Worm (Caenorhabditis elegans) whole organism, L4 larva: ENCODE results near the gene hsp-43.
A peak's percentile ranks its signal among the peaks of the same experiment; 100 is the strongest.

Source experiments
- D1046.2 ChIP-seq: fragments of 200-800 bp; sonication (Bioruptor generic); IDR thresholded peaks from 2 replicates; pipeline ENCODE4 v1.3.6; 2022; ENCODE audit warnings: missing genetic modification characterization, missing compliant biosample characterization
- F10B5.3 ChIP-seq: sonication (generic microtip); optimal IDR thresholded peaks from 2 replicates; lab custom pipeline; 2016; ENCODE audit warnings: mild to moderate bottlenecking, missing genetic modification characterization, missing compliant biosample characterization
- F26F4.8 ChIP-seq: fragments of 200-800 bp; sonication (Bioruptor generic); conservative IDR thresholded peaks from 2 replicates; pipeline ENCODE4 v1.3.6; 2022; ENCODE audit warnings: missing genetic modification characterization, missing compliant biosample characterization
- R02D3.7 ChIP-seq: fragments of 150-350 bp; sonication (generic microtip); optimal IDR thresholded peaks from 3 replicates; lab custom pipeline; 2014; ENCODE audit warnings: missing biosample characterization, missing genetic modification characterization
- T26A8.4 ChIP-seq: fragments of 200-800 bp; sonication (Bioruptor generic); IDR thresholded peaks from 2 replicates; pipeline ENCODE4 v1.3.6; 2022; ENCODE audit warnings: missing genetic modification characterization, missing compliant biosample characterization
- Y75B8A.6 ChIP-seq: fragments of 200-800 bp; sonication (Bioruptor generic); IDR thresholded peaks from 2 replicates; pipeline ENCODE4 v1.3.6; 2022; ENCODE audit warnings: missing genetic modification reagents, missing genetic modification characterization, missing compliant biosample characterization
- ZK337.2 ChIP-seq: fragments of 200-800 bp; sonication (Bioruptor generic); IDR thresholded peaks from 2 replicates; pipeline ENCODE4 v1.3.6; 2022; ENCODE audit warnings: missing genetic modification reagents, missing genetic modification characterization, missing compliant biosample characterization
- aly-2 ChIP-seq: sonication (generic microtip); optimal IDR thresholded peaks from 2 replicates; lab custom pipeline; 2018; ENCODE audit warnings: missing biosample characterization, missing genetic modification characterization
- ama-1 ChIP-seq: fragments of 150-350 bp; optimal IDR thresholded peaks from 2 replicates; lab custom pipeline; 2014; ENCODE audit warnings: inconsistent platforms, mixed read lengths
- attf-4 ChIP-seq: sonication (generic microtip); optimal IDR thresholded peaks from 3 replicates; lab custom pipeline; 2017; ENCODE audit warnings: missing biosample characterization, missing genetic modification characterization
- ceh-44 ChIP-seq: fragments of 200-800 bp; sonication (Bioruptor generic); IDR thresholded peaks from 2 replicates; pipeline ENCODE4 v1.3.6; 2022; ENCODE audit warnings: missing genetic modification reagents, missing genetic modification characterization, missing compliant biosample characterization
- ceh-62 ChIP-seq: sonication (generic microtip); optimal IDR thresholded peaks from 2 replicates; lab custom pipeline; 2017; ENCODE audit warnings: missing biosample characterization, missing genetic modification characterization
- ces-1 ChIP-seq: fragments of 150-350 bp; sonication (generic microtip); optimal IDR thresholded peaks from 4 replicates; lab custom pipeline; 2014; ENCODE audit warnings: missing biosample characterization, missing genetic modification reagents, missing genetic modification characterization
- daf-8 ChIP-seq: fragments of 200-800 bp; sonication (Bioruptor generic); IDR thresholded peaks from 2 replicates; pipeline ENCODE4 v1.3.6; 2022; ENCODE audit warnings: missing genetic modification characterization, missing compliant biosample characterization
- dmd-6 ChIP-seq: fragments of 200-800 bp; sonication (Bioruptor generic); IDR thresholded peaks from 2 replicates; pipeline ENCODE4 v1.3.6; 2022; ENCODE audit warnings: missing genetic modification reagents, missing genetic modification characterization, missing compliant biosample characterization
- dmd-9 ChIP-seq: fragments of 200-800 bp; sonication (Bioruptor generic); IDR thresholded peaks from 2 replicates; pipeline ENCODE4 v1.3.6; 2022; ENCODE audit warnings: missing genetic modification reagents, missing genetic modification characterization, missing compliant biosample characterization
- duxl-1 ChIP-seq: sonication (generic microtip); optimal IDR thresholded peaks from 2 replicates; lab custom pipeline; 2016; ENCODE audit warnings: mild to moderate bottlenecking, missing genetic modification characterization, moderate library complexity, missing compliant biosample characterization; ENCODE audit not compliant: poor library complexity
- dve-1 ChIP-seq: sonication (generic microtip); optimal IDR thresholded peaks from 2 replicates; lab custom pipeline; 2017; ENCODE audit warnings: antibody characterized with exemption, mild to moderate bottlenecking, missing genetic modification characterization, missing compliant biosample characterization; ENCODE audit not compliant: insufficient read depth
- egl-27 ChIP-seq: sonication (generic microtip); optimal IDR thresholded peaks from 3 replicates; lab custom pipeline; 2017; ENCODE audit warnings: missing biosample characterization, missing genetic modification reagents, missing genetic modification characterization
- fkh-10 ChIP-seq: fragments of 150-350 bp; optimal IDR thresholded peaks from 2 replicates; lab custom pipeline; 2014; ENCODE audit warnings: missing biosample characterization, missing genetic modification reagents, missing genetic modification characterization
- fos-1 ChIP-seq: fragments of 150-350 bp; optimal IDR thresholded peaks from 2 replicates; lab custom pipeline; 2014; ENCODE audit warnings: missing biosample characterization, missing genetic modification characterization
- hlh-11 ChIP-seq: fragments of 200-800 bp; sonication (Bioruptor generic); optimal IDR thresholded peaks from 2 replicates; lab custom pipeline; 2018; ENCODE audit warnings: mild to moderate bottlenecking, missing genetic modification characterization, missing compliant biosample characterization
- hmg-1.1 ChIP-seq: fragments of 200-800 bp; sonication (Bioruptor generic); IDR thresholded peaks from 2 replicates; pipeline ENCODE4 v1.3.6; 2022; ENCODE audit warnings: missing genetic modification reagents, missing genetic modification characterization, missing compliant biosample characterization
- lim-7 ChIP-seq: fragments of 200-800 bp; sonication (Bioruptor generic); IDR thresholded peaks from 2 replicates; pipeline ENCODE4 v1.3.6; 2022; ENCODE audit warnings: missing genetic modification characterization, missing compliant biosample characterization
- lin-13 ChIP-seq: fragments of 150-350 bp; optimal IDR thresholded peaks from 2 replicates; lab custom pipeline; 2014; ENCODE audit warnings: missing biosample characterization, missing genetic modification reagents, missing genetic modification characterization
- lsy-2 ChIP-seq, 2 experiments: fragments of 150-350 bp in 1 of 2; sonication (generic microtip) in 1 of 2; optimal IDR thresholded peaks; 2 replicates each; lab custom pipeline; 2014 to 2017; ENCODE audit warnings: missing biosample characterization in 2 of 2, missing genetic modification characterization in 2 of 2
- mdl-1 ChIP-seq, 2 experiments: fragments of 150-350 bp in 1 of 2; sonication (generic microtip) in 1 of 2; optimal IDR thresholded peaks; 2 replicates each; lab custom pipeline; 2014 to 2017; ENCODE audit warnings: missing biosample characterization in 2 of 2, missing genetic modification characterization in 2 of 2
- mep-1 ChIP-seq: fragments of 150-350 bp; sonication (generic microtip); optimal IDR thresholded peaks from 3 replicates; lab custom pipeline; 2014; ENCODE audit warnings: missing biosample characterization, missing genetic modification characterization
- mes-2 ChIP-seq: sonication (generic microtip); optimal IDR thresholded peaks from 2 replicates; lab custom pipeline; 2016; ENCODE audit warnings: missing genotype, mild to moderate bottlenecking, missing genetic modification characterization, missing compliant biosample characterization; ENCODE audit not compliant: poor library complexity, severe bottlenecking
- mxl-3 ChIP-seq: fragments of 200-800 bp; sonication (Bioruptor generic); optimal IDR thresholded peaks from 2 replicates; lab custom pipeline; 2018; ENCODE audit warnings: mild to moderate bottlenecking, missing genetic modification characterization, missing compliant biosample characterization
- nhr-10 ChIP-seq: fragments of 150-350 bp; optimal IDR thresholded peaks from 2 replicates; lab custom pipeline; 2014; ENCODE audit warnings: missing biosample characterization, missing genetic modification characterization
- nhr-111 ChIP-seq: fragments of 200-800 bp; sonication (Bioruptor generic); optimal IDR thresholded peaks from 2 replicates; lab custom pipeline; 2018; ENCODE audit warnings: mild to moderate bottlenecking, missing genetic modification characterization, missing compliant biosample characterization
- nhr-76 ChIP-seq: fragments of 150-350 bp; optimal IDR thresholded peaks from 2 replicates; lab custom pipeline; 2014; ENCODE audit warnings: missing biosample characterization, missing genetic modification characterization
- nhr-77 ChIP-seq: fragments of 150-350 bp; optimal IDR thresholded peaks from 2 replicates; lab custom pipeline; 2014; ENCODE audit warnings: missing biosample characterization, missing genetic modification characterization
- php-3 ChIP-seq: fragments of 200-800 bp; sonication (Bioruptor generic); IDR thresholded peaks from 2 replicates; pipeline ENCODE4 v1.3.6; 2022; ENCODE audit warnings: missing genetic modification reagents, missing genetic modification characterization, missing compliant biosample characterization
- rbr-2 ChIP-seq: sonication (generic microtip); optimal IDR thresholded peaks from 2 replicates; lab custom pipeline; 2016; ENCODE audit warnings: missing genotype, missing genetic modification characterization, missing compliant biosample characterization
- snpc-1.2 ChIP-seq: fragments of 200-800 bp; sonication (Bioruptor generic); IDR thresholded peaks from 2 replicates; pipeline ENCODE4 v1.3.6; 2022; ENCODE audit warnings: missing genetic modification reagents, missing genetic modification characterization, missing compliant biosample characterization
- spr-1 ChIP-seq: sonication (generic microtip); optimal IDR thresholded peaks from 2 replicates; lab custom pipeline; 2016; ENCODE audit warnings: mild to moderate bottlenecking, missing genetic modification characterization, missing compliant biosample characterization
- tag-97 ChIP-seq: fragments of 200-800 bp; sonication (Bioruptor generic); IDR thresholded peaks from 2 replicates; pipeline ENCODE4 v1.3.6; 2022; ENCODE audit warnings: missing genetic modification characterization, missing compliant biosample characterization
- unc-130 ChIP-seq: sonication (generic microtip); optimal IDR thresholded peaks from 2 replicates; lab custom pipeline; 2016; ENCODE audit warnings: missing genetic modification reagents, missing genetic modification characterization, missing compliant biosample characterization
- vab-7 ChIP-seq: fragments of 200-800 bp; sonication (Bioruptor generic); IDR thresholded peaks from 2 replicates; pipeline ENCODE4 v1.3.6; 2022; ENCODE audit warnings: missing genetic modification reagents, missing genetic modification characterization, missing compliant biosample characterization
- zfp-2 ChIP-seq: sonication (generic microtip); optimal IDR thresholded peaks from 2 replicates; lab custom pipeline; 2016; ENCODE audit warnings: mild to moderate bottlenecking, missing genetic modification characterization, missing compliant biosample characterization
- zfp-3 ChIP-seq: fragments of 200-800 bp; sonication (Bioruptor generic); conservative IDR thresholded peaks from 2 replicates; pipeline ENCODE4 v1.3.6; 2022; ENCODE audit warnings: missing genetic modification reagents, missing genetic modification characterization, missing compliant biosample characterization
- ztf-11 ChIP-seq: fragments of 150-350 bp; optimal IDR thresholded peaks from 2 replicates; lab custom pipeline; 2014; ENCODE audit warnings: missing biosample characterization, missing genetic modification characterization

Gene hsp-43

DNA sequence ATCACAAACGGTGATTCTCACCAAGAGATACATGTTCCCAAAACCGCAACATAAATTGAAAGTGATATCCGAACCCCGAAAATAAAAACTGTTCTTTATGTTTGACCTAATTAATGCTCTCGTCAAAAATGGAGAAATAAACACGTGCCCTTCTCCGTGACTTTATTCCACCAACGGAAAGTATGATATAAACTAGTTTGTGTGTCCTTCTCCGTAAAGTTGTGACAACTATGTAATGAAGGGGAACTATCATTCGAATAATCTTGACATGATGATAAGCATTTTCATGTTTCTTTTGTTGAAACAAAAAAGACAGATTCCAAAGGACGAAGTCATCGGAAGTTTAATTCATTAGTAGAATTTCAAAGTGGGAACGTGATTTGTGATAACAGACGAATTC is 33.8 kb downstream of the hsp-43 start (continued):
- TF ChIP-seq hlh-11 (tag; lab: Kevin White, UChicago) (peak; percentile 43), zfp-3 (0 out of 2 replicates have a peak, but pooled peaks have one; percentile 17), ztf-11 (tag; lab: Kevin White, UChicago) (no peak)

ce11 chrX:6196627-6197026 is 38.7 kb downstream of the hsp-43 start, which contains the start of gene daf-9:
Gene daf-9 (plus strand): TSS chrX:6196927.
- TF ChIP-seq fkh-10 (GFP tag; lab: Kevin White, UChicago) (no peak), ama-1 (lab: Kevin White, UChicago) (no peak), mxl-3 (peak; percentile 33)
- TF ChIP-seq, all 104 proteins: peak for 1

DNA sequence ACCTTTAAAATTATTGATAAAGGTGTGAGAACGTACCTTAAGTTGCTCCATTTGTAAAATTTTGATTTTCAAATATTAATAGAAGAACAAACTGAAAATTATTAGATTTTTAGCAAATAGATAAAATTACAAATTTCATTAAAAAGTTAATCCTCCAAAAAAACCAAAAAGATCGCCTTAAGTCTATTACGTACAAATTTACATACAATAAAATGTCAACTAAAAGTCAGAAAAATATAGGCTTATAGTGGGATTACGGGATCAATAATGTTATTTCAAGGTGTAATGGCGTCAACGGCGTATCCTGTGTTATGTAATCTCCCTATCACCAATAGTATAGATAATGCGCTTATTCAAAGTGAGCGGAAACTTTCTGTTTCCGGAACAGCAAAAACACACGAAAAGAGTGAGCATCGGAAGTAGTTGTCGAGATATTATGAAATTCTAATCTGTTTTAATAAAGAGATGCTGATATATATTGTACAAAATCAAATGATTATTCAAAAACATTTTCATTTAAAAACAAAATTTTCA is 41.1 kb downstream of the hsp-43 start, which contains the start of gene ceh-54:
Gene ceh-54 (minus strand): TSS at position 51 of the 534 bp plus-strand sequence.
- TF ChIP-seq tag-97 (GFP tag; lab: Robert Waterston, UW): no peak

- TF ChIP-seq unc-130 (GFP tag; lab: Kevin White, UChicago) (no peak), D1046.2 (GFP tag; lab: Robert Waterston, UW) (no peak), lsy-2 (tag; optimal IDR thresholded peaks at IDR 0.05; lab: Kevin White, UChicago) (no peak), daf-8 (GFP tag; lab: Robert Waterston, UW) (no peak), R02D3.7 (no peak), ZK337.2 (GFP tag; lab: Robert Waterston, UW) (no peak), php-3 (GFP tag; lab: Robert Waterston, UW) (no peak), Y75B8A.6 (no peak), ces-1 (no peak), ama-1 (lab: Kevin White, UChicago) (no peak), nhr-111 (GFP tag; lab: Kevin White, UChicago) (no peak), snpc-1.2 (no peak), dmd-9 (no peak), zfp-3 (no peak)
Observed at ce11 chrX:6189955-6190354, 45.4 kb downstream of the hsp-43 start, which contains the start of gene T13C5.9. Gene T13C5.9 (plus strand): TSS chrX:6190255.

- TF ChIP-seq php-3 (GFP tag; lab: Robert Waterston, UW): no peak
- no peak for TF ChIP-seq egl-27
- TF ChIP-seq dmd-6: no peak
- TF ChIP-seq rbr-2: no peak
- TF ChIP-seq ceh-44: no peak
- no peak for TF ChIP-seq spr-1
- TF ChIP-seq ama-1 (lab: Kevin White, UChicago): no peak
- TF ChIP-seq mep-1: no peak
- no peak for TF ChIP-seq nhr-76 (tag; lab: Kevin White, UChicago)
- TF ChIP-seq ztf-11 (tag; lab: Kevin White, UChicago): no peak
- no peak for TF ChIP-seq nhr-111 (GFP tag; lab: Kevin White, UChicago)
- no peak for TF ChIP-seq zfp-2
- no peak for TF ChIP-seq T26A8.4 (GFP tag; lab: Robert Waterston, UW)
- TF ChIP-seq mdl-1 (tag; optimal IDR thresholded peaks at IDR 0.05; lab: Kevin White, UChicago): no peak
- no peak for TF ChIP-seq vab-7 (GFP tag; lab: Robert Waterston, UW)
- no peak for TF ChIP-seq F26F4.8 (GFP tag; lab: Robert Waterston, UW)
- no peak for TF ChIP-seq duxl-1 (tag; lab: Kevin White, UChicago)
- TF ChIP-seq, all 104 proteins: peak for 0
Observed at ce11 chrX:6187848-6188247, 47.5 kb downstream of the hsp-43 start, which contains the start of gene T13C5.10. Gene T13C5.10 (plus strand): TSS chrX:6188148.

DNA sequence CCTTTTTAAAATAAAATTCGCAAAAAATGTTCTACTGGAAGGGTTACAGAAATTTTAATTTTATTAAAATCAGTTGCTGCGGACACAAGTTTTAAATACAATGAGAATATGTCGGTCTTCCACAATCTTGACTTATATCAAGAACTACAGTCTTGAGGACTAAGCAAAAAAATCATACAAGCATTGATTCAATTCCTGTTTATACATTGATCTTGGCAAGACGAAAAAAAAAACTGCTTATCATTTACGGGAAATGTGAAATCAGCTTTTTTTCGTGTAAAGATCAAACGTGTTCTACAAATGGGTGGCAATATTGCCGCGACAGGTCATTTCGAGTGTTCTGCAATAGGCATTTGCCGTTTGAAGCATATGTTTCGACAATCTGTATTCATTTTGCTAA is 50.6 kb downstream of the hsp-43 start, which contains the start of gene T13C5.2:
Gene T13C5.2 (plus strand): TSS at position 301 of the 400 bp plus-strand sequence.
- TF ChIP-seq lin-13 (GFP tag; lab: Kevin White, UChicago) (no peak), nhr-77 (tag; lab: Kevin White, UChicago) (no peak), nhr-76 (tag; lab: Kevin White, UChicago) (no peak), dve-1 (tag; lab: Kevin White, UChicago) (no peak), attf-4 (no peak), ceh-62 (tag; lab: Kevin White, UChicago) (no peak), nhr-10 (tag; lab: Kevin White, UChicago) (no peak), mes-2 (no peak), aly-2 (tag; lab: Kevin White, UChicago) (no peak), lim-7 (GFP tag; lab: Robert Waterston, UW) (no peak), hmg-1.1 (GFP tag; lab: Robert Waterston, UW) (no peak), fos-1 (tag; lab: Kevin White, UChicago) (no peak), F10B5.3 (no peak)
